Worm (Caenorhabditis elegans) whole organism, early embryonic: ENCODE results near the gene M01F1.8.
"Not testable (repeated sequence)": the region's sequence is repeated elsewhere in the genome, so short reads cannot be mapped to it uniquely, and the experiment has no call there.

Experiments used
- B0310.2 ChIP-seq: sonication (generic microtip); optimal IDR thresholded peaks from 2 replicates; lab custom pipeline; 2016; ENCODE audit warnings: mild to moderate bottlenecking, missing genetic modification characterization, missing compliant biosample characterization
- F13C5.2 ChIP-seq: sonication (generic microtip); optimal IDR thresholded peaks from 2 replicates; lab custom pipeline; 2017; ENCODE audit warnings: mild to moderate bottlenecking, missing genetic modification characterization, inconsistent platforms, missing compliant biosample characterization
- aly-1 ChIP-seq: sonication (generic microtip); optimal IDR thresholded peaks from 2 replicates; lab custom pipeline; 2016; ENCODE audit warnings: missing genetic modification characterization, missing compliant biosample characterization
- ama-1 ChIP-seq: fragments of 150-350 bp; optimal IDR thresholded peaks from 2 replicates; lab custom pipeline; 2014
- ceh-13 ChIP-seq: fragments of 200-800 bp; sonication (Bioruptor generic); optimal IDR thresholded peaks from 2 replicates; lab custom pipeline; 2018; ENCODE audit warnings: mild to moderate bottlenecking, missing genetic modification characterization, missing compliant biosample characterization
- ceh-36 ChIP-seq: sonication (generic microtip); optimal IDR thresholded peaks from 2 replicates; lab custom pipeline; 2016; ENCODE audit warnings: missing genetic modification characterization, inconsistent platforms, missing compliant biosample characterization
- ets-7 ChIP-seq: sonication (generic microtip); optimal IDR thresholded peaks from 2 replicates; lab custom pipeline; 2016; ENCODE audit warnings: missing genotype, missing genetic modification characterization, missing compliant biosample characterization
- flt-1 ChIP-seq: fragments of 200-800 bp; sonication (Bioruptor generic); IDR thresholded peaks from 2 replicates; pipeline ENCODE4 v1.3.6; 2022; ENCODE audit warnings: missing genetic modification characterization, missing compliant biosample characterization
- hmbx-1 ChIP-seq: sonication (generic microtip); optimal IDR thresholded peaks from 2 replicates; lab custom pipeline; 2016; ENCODE audit warnings: mild to moderate bottlenecking, missing genetic modification characterization, missing compliant biosample characterization
- hmg-4 ChIP-seq: fragments of 200-800 bp; sonication (Bioruptor generic); optimal IDR thresholded peaks from 2 replicates; lab custom pipeline; 2018; ENCODE audit warnings: mild to moderate bottlenecking, missing genetic modification characterization, missing compliant biosample characterization
- hnd-1 ChIP-seq: sonication (generic microtip); optimal IDR thresholded peaks from 2 replicates; lab custom pipeline; 2016; ENCODE audit warnings: missing genetic modification characterization, missing compliant biosample characterization
- pes-1 ChIP-seq: fragments of 200-800 bp; sonication (Bioruptor generic); IDR thresholded peaks from 2 replicates; pipeline ENCODE4 v1.3.6; 2022; ENCODE audit warnings: missing genetic modification reagents, missing genetic modification characterization, missing compliant biosample characterization
- scrt-1 ChIP-seq: fragments of 200-800 bp; sonication (Bioruptor generic); IDR thresholded peaks from 2 replicates; pipeline ENCODE4 v1.3.6; 2022; ENCODE audit warnings: missing genetic modification characterization, missing compliant biosample characterization
- sea-1 ChIP-seq: fragments of 200-800 bp; sonication (Bioruptor generic); conservative IDR thresholded peaks from 2 replicates; pipeline ENCODE4 v1.3.6; 2022; ENCODE audit warnings: missing genetic modification characterization, missing compliant biosample characterization
- tbx-11 ChIP-seq: fragments of 200-800 bp; sonication (Bioruptor generic); IDR thresholded peaks from 2 replicates; pipeline ENCODE4 v1.3.6; 2022; ENCODE audit warnings: missing genetic modification characterization, missing compliant biosample characterization
- tbx-37 ChIP-seq: fragments of 200-800 bp; sonication (Bioruptor generic); conservative IDR thresholded peaks from 2 replicates; pipeline ENCODE4 v1.3.6; 2022; ENCODE audit warnings: missing genetic modification reagents, missing genetic modification characterization, missing compliant biosample characterization
- tra-4 ChIP-seq: sonication (generic microtip); optimal IDR thresholded peaks from 2 replicates; lab custom pipeline; 2017; ENCODE audit warnings: missing genetic modification characterization, missing compliant biosample characterization

Gene M01F1.8

ce11 chrIII:3467013-3467412 is 35.3 kb downstream of the M01F1.8 start:
- TF ChIP-seq tbx-11 (GFP tag; lab: Robert Waterston, UW) (no peak), hnd-1 (tag; lab: Kevin White, UChicago) (no peak), ama-1 (lab: Kevin White, UChicago) (no peak), hmg-4 (GFP tag; lab: Kevin White, UChicago) (no peak), ceh-36 (tag; lab: Kevin White, UChicago) (no peak), tra-4 (no peak), B0310.2 (tag; lab: Kevin White, UChicago) (no peak), ets-7 (tag; lab: Kevin White, UChicago) (no peak), hmbx-1 (tag; lab: Kevin White, UChicago) (no peak), sea-1 (GFP tag; lab: Robert Waterston, UW) (no peak), tbx-37 (no peak)

- no peak for TF ChIP-seq tbx-37
- no peak for TF ChIP-seq ama-1 (lab: Kevin White, UChicago)
- TF ChIP-seq ets-7 (tag; lab: Kevin White, UChicago): no peak
- TF ChIP-seq pes-1: no peak
- no peak for TF ChIP-seq hmbx-1 (tag; lab: Kevin White, UChicago)
- no peak for TF ChIP-seq sea-1 (GFP tag; lab: Robert Waterston, UW)
These were observed 40.9 kb downstream of the M01F1.8 start, which contains the start of gene pph-6 for ce11 chrIII:3461403-3461802. Gene pph-6, plus strand, starts transcription at chrIII:3461703.

- TF ChIP-seq tbx-37: 0 out of 2 replicates have a peak, but pooled peaks have one; percentile 30
- TF ChIP-seq pes-1: peak; percentile 64; the same call in 1 of the 2 replicates
- TF ChIP-seq sea-1 (GFP tag; lab: Robert Waterston, UW): peak; percentile 50; the same call in 1 of the 2 replicates
- TF ChIP-seq flt-1 (GFP tag; lab: Robert Waterston, UW): peak; percentile 46; the same call in 1 of the 2 replicates
- TF ChIP-seq ama-1 (lab: Kevin White, UChicago): no peak
- peak; percentile 72 for TF ChIP-seq F13C5.2 (tag; lab: Kevin White, UChicago)
- TF ChIP-seq hmg-4 (GFP tag; lab: Kevin White, UChicago): peak; percentile 56
- TF ChIP-seq tbx-11 (GFP tag; lab: Robert Waterston, UW): no peak
These were observed 42.3 kb downstream of the M01F1.8 start, which contains the start of gene C34C12.8 for ce11 chrIII:3460061-3460460. Gene C34C12.8, plus strand, starts transcription at chrIII:3460406.

ce11 chrIII:3456226-3456625 is 46.1 kb downstream of the M01F1.8 start:
- TF ChIP-seq hmg-4 (GFP tag; lab: Kevin White, UChicago): peak; percentile 1
- TF ChIP-seq scrt-1: no peak
- no peak for TF ChIP-seq ceh-13 (GFP tag; lab: Kevin White, UChicago)
- TF ChIP-seq tbx-37: no peak
- peak; percentile 76 for TF ChIP-seq F13C5.2 (tag; lab: Kevin White, UChicago)
- TF ChIP-seq pes-1: peak; percentile 51; the same call in 1 of the 2 replicates
- no peak for TF ChIP-seq hmbx-1 (tag; lab: Kevin White, UChicago)

- not testable (repeated sequence) for TF ChIP-seq scrt-1; ets-7 (tag; lab: Kevin White, UChicago); flt-1 (GFP tag; lab: Robert Waterston, UW)
These were observed 48.3 kb downstream of the M01F1.8 start, which contains the start of gene C34C12.1 for ce11 chrIII:3454045-3454444. Gene C34C12.1, plus strand, starts transcription at chrIII:3454345.

ce11 chrIII:3453486-3453885 is 48.9 kb downstream of the M01F1.8 start, which contains the start of gene C34C12.2:
Gene C34C12.2, plus strand, starts transcription at chrIII:3453786.
- not testable (repeated sequence) for TF ChIP-seq ets-7 (tag; lab: Kevin White, UChicago); B0310.2 (tag; lab: Kevin White, UChicago); pes-1

ce11 chrIII:3452563-3453210 is 49.7 kb downstream of the M01F1.8 start, which contains the start of the genes K01A11.3 and C34C12.12:
Gene K01A11.3, minus strand, starts transcription at chrIII:3452613.
Gene C34C12.12, plus strand, starts transcription at chrIII:3453194.
- TF ChIP-seq aly-1 (tag; lab: Kevin White, UChicago) (no peak), ceh-36 (tag; lab: Kevin White, UChicago) (no peak), sea-1 (GFP tag; lab: Robert Waterston, UW) (no peak), hnd-1 (tag; lab: Kevin White, UChicago) (no peak), ets-7 (tag; lab: Kevin White, UChicago) (no peak), scrt-1 (no peak), pes-1 (no peak), hmg-4 (GFP tag; lab: Kevin White, UChicago) (no peak), tbx-37 (no peak), B0310.2 (tag; lab: Kevin White, UChicago) (no peak), hmbx-1 (tag; lab: Kevin White, UChicago) (no peak), tra-4 (no peak), ama-1 (lab: Kevin White, UChicago) (no peak), flt-1 (GFP tag; lab: Robert Waterston, UW) (no peak), tbx-11 (GFP tag; lab: Robert Waterston, UW) (no peak), ceh-13 (GFP tag; lab: Kevin White, UChicago) (no peak), F13C5.2 (tag; lab: Kevin White, UChicago) (no peak)
